Fruit fly (Drosophila melanogaster) whole organism, wandering third instar larva: ENCODE data around the gene CG10738.

Experiments
- Abd-B ChIP-seq: fragments of >200 bp; optimal IDR thresholded peaks from 2 replicates; lab custom pipeline; 2017; ENCODE audit warnings: missing biosample characterization, missing genetic modification characterization
- CG32264 ChIP-seq: fragments of 200-800 bp; sonication (Bioruptor generic); optimal IDR thresholded peaks from 2 replicates; lab custom pipeline; 2016; ENCODE audit warnings: missing biosample characterization, missing genetic modification characterization
- CG9705 ChIP-seq: fragments of 200-800 bp; sonication (Bioruptor generic); optimal IDR thresholded peaks from 2 replicates; lab custom pipeline; 2018; ENCODE audit warnings: missing biosample characterization, mild to moderate bottlenecking, missing genetic modification characterization
- CrebA ChIP-seq: fragments of 200-800 bp; sonication (Bioruptor generic); optimal IDR thresholded peaks from 2 replicates; lab custom pipeline; 2016; ENCODE audit warnings: missing biosample characterization, mild to moderate bottlenecking, missing genetic modification characterization, borderline replicate concordance
- Dfd ChIP-seq: fragments of >200 bp; optimal IDR thresholded peaks from 2 replicates; lab custom pipeline; 2017; ENCODE audit warnings: missing biosample characterization, missing genetic modification characterization
- Dif ChIP-seq: fragments of 200-275, 200-300 bp; sonication (Bioruptor generic); optimal IDR thresholded peaks from 2 replicates; lab custom pipeline; 2018; ENCODE audit warnings: missing biosample characterization, missing genetic modification characterization; ENCODE audit not compliant: partially characterized antibody
- GATAd ChIP-seq: sonication (Bioruptor generic); optimal IDR thresholded peaks from 2 replicates; lab custom pipeline; 2016; ENCODE audit warnings: missing biosample characterization, missing genetic modification characterization
- HLH106 ChIP-seq: fragments of 200-800 bp; optimal IDR thresholded peaks from 3 replicates; lab custom pipeline; 2019; ENCODE audit warnings: missing biosample characterization, mild to moderate bottlenecking, missing genetic modification characterization, moderate library complexity
- Hnf4 ChIP-seq: fragments of 200-800 bp; sonication (Bioruptor generic); optimal IDR thresholded peaks from 2 replicates; lab custom pipeline; 2016; ENCODE audit warnings: missing biosample characterization, mild to moderate bottlenecking, missing genetic modification characterization
- Hr78 ChIP-seq: fragments of >200 bp; optimal IDR thresholded peaks from 2 replicates; lab custom pipeline; 2017; ENCODE audit warnings: missing biosample characterization, missing genetic modification characterization
- Hr83 ChIP-seq: fragments of 200-300 bp; sonication (Bioruptor generic); optimal IDR thresholded peaks from 2 replicates; lab custom pipeline; 2016; ENCODE audit warnings: missing biosample characterization, mild to moderate bottlenecking, missing genetic modification characterization, moderate library complexity; ENCODE audit not compliant: poor library complexity, severe bottlenecking
- Jra ChIP-seq: sonication (Bioruptor generic); optimal IDR thresholded peaks from 2 replicates; lab custom pipeline; 2016; ENCODE audit warnings: missing biosample characterization, missing genetic modification characterization
- Mio ChIP-seq: sonication (Bioruptor generic); optimal IDR thresholded peaks from 2 replicates; lab custom pipeline; 2016; ENCODE audit warnings: missing biosample characterization, missing genetic modification characterization
- Myc ChIP-seq: fragments of >200 bp; optimal IDR thresholded peaks from 2 replicates; lab custom pipeline; 2017
- N ChIP-seq: fragments of >200 bp; optimal IDR thresholded peaks from 2 replicates; lab custom pipeline; 2018; ENCODE audit warnings: missing biosample characterization, missing external identifiers, missing genetic modification characterization
- OdsH ChIP-seq: fragments of 200-800 bp; sonication (Bioruptor generic); optimal IDR thresholded peaks from 2 replicates; lab custom pipeline; 2016; ENCODE audit warnings: missing biosample characterization, mild to moderate bottlenecking, missing genetic modification characterization
- Rel ChIP-seq, 2 experiments: fragments of 200-800 bp; sonication (Bioruptor generic) in 1 of 2; optimal IDR thresholded peaks; 2 replicates in 1 of 2; 3 replicates in 1 of 2; lab custom pipeline; 2016 to 2019; ENCODE audit warnings: mild to moderate bottlenecking in 2 of 2, missing biosample characterization in 2 of 2, missing genetic modification characterization in 2 of 2, moderate library complexity in 1 of 2
- Sp1 ChIP-seq: fragments of 200-800 bp; sonication (Bioruptor generic); optimal IDR thresholded peaks from 3 replicates; lab custom pipeline; 2019; ENCODE audit warnings: missing biosample characterization, mild to moderate bottlenecking, missing genetic modification characterization, moderate library complexity
- Vsx2 ChIP-seq: fragments of 200-300, 225-300 bp; sonication (Bioruptor generic); optimal IDR thresholded peaks from 2 replicates; lab custom pipeline; 2018; ENCODE audit warnings: missing biosample characterization, missing genetic modification characterization; ENCODE audit not compliant: partially characterized antibody
- br ChIP-seq: fragments of 200-800 bp; sonication (Bioruptor generic); optimal IDR thresholded peaks from 2 replicates; lab custom pipeline; 2016; ENCODE audit warnings: missing biosample characterization, missing genetic modification characterization
- brk ChIP-seq: fragments of 200-800 bp; sonication (Bioruptor generic); optimal IDR thresholded peaks from 2 replicates; lab custom pipeline; 2016; ENCODE audit warnings: missing biosample characterization, mild to moderate bottlenecking, missing genetic modification characterization
- dl ChIP-seq, 2 experiments: fragments of 175-275, 200-275 bp in 1 of 2; fragments of 200-275 bp in 1 of 2; sonication (Bioruptor generic); optimal IDR thresholded peaks; lab custom pipeline; 2018; ENCODE audit warnings: mild to moderate bottlenecking in 2 of 2, missing biosample characterization in 2 of 2, missing genetic modification characterization in 2 of 2, moderate library complexity in 2 of 2; ENCODE audit not compliant: partially characterized antibody in 2 of 2, insufficient read depth in 1 of 2
- dmrt93B ChIP-seq: fragments of 200-800 bp; sonication (Bioruptor generic); optimal IDR thresholded peaks from 2 replicates; lab custom pipeline; 2018; ENCODE audit warnings: missing biosample characterization, mild to moderate bottlenecking, missing genetic modification characterization
- dsf ChIP-seq: sonication (Bioruptor generic); optimal IDR thresholded peaks from 2 replicates; lab custom pipeline; 2016; ENCODE audit warnings: missing biosample characterization, missing genetic modification characterization, borderline replicate concordance
- ey ChIP-seq: fragments of 200-800 bp; sonication (Bioruptor generic); optimal IDR thresholded peaks from 2 replicates; lab custom pipeline; 2016; ENCODE audit warnings: missing biosample characterization, missing genetic modification characterization
- foxo ChIP-seq, 2 experiments: fragments of 200-800 bp; sonication (Bioruptor generic); optimal IDR thresholded peaks; 2 replicates in 1 of 2; 3 replicates in 1 of 2; lab custom pipeline; 2016 to 2017; ENCODE audit warnings: missing biosample characterization in 2 of 2, missing genetic modification characterization in 2 of 2
- fru ChIP-seq: fragments of 200-800 bp; sonication (Bioruptor generic); optimal IDR thresholded peaks from 3 replicates; lab custom pipeline; 2016; ENCODE audit warnings: missing biosample characterization, mild to moderate bottlenecking, missing genetic modification characterization
- h ChIP-seq: fragments of 200-800 bp; sonication (Bioruptor generic); optimal IDR thresholded peaks from 3 replicates; lab custom pipeline; 2016; ENCODE audit warnings: missing biosample characterization, mild to moderate bottlenecking, missing genetic modification characterization
- jim ChIP-seq: fragments of 175-275, 200-325 bp; sonication (Bioruptor generic); optimal IDR thresholded peaks from 2 replicates; lab custom pipeline; 2016; ENCODE audit warnings: missing biosample characterization, mild to moderate bottlenecking, missing genetic modification characterization
- lola ChIP-seq: fragments of >200 bp; optimal IDR thresholded peaks from 2 replicates; lab custom pipeline; 2017; ENCODE audit warnings: missing biosample characterization, missing genetic modification characterization
- pan ChIP-seq: fragments of >200 bp; optimal IDR thresholded peaks from 2 replicates; lab custom pipeline; 2017
- psq ChIP-seq: fragments of 200-800 bp; sonication (Bioruptor generic); optimal IDR thresholded peaks from 3 replicates; lab custom pipeline; 2017; ENCODE audit warnings: missing biosample characterization, mild to moderate bottlenecking, missing genetic modification characterization, moderate library complexity
- rgr ChIP-seq: fragments of 200-800 bp; sonication (Bioruptor generic); optimal IDR thresholded peaks from 3 replicates; lab custom pipeline; 2016; ENCODE audit warnings: missing biosample characterization, mild to moderate bottlenecking, missing genetic modification characterization
- sage ChIP-seq: fragments of 200-800 bp; sonication (Bioruptor generic); optimal IDR thresholded peaks from 2 replicates; lab custom pipeline; 2016; ENCODE audit warnings: missing biosample characterization, mild to moderate bottlenecking, missing genetic modification characterization
- sv ChIP-seq: fragments of 200-800 bp; sonication (Bioruptor generic); optimal IDR thresholded peaks from 3 replicates; lab custom pipeline; 2016; ENCODE audit warnings: missing biosample characterization, missing genetic modification characterization
- tai ChIP-seq: sonication (Bioruptor generic); optimal IDR thresholded peaks from 2 replicates; lab custom pipeline; 2016; ENCODE audit warnings: missing biosample characterization, missing genetic modification characterization
- usp ChIP-seq: fragments of >200 bp; optimal IDR thresholded peaks from 2 replicates; lab custom pipeline; 2017; ENCODE audit warnings: missing biosample characterization, missing genetic modification characterization
- woc ChIP-seq: sonication (Bioruptor generic); optimal IDR thresholded peaks from 2 replicates; lab custom pipeline; 2016; ENCODE audit warnings: missing biosample characterization, mild to moderate bottlenecking, missing genetic modification characterization

CG10738 gene

DNA sequence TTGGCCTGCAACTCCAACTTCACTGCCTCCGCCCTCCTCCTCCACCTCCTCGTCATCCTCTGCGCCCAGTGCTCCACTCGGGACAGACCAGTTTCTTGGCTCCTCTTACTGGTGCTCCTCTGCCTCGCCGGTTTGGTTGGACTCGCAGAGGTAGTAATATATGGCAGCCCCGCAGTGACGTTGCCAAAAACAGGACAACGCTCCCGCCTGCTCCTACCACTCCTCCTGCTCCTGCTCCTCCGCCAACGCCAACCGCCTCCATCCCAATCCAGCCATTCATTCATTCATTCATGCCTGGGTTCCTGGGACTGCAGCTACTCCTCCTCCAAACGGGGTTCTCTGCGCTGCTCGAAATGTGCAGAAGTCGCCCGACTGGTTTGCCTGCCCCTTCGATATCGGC, 49.0 kb downstream of the CG10738 start:
- TF ChIP-seq CG9705 (GFP tag; lab: Kevin White, UChicago) (no peak), OdsH (no peak), HLH106 (tag; lab: Kevin White, UChicago) (no peak), sv (GFP tag; lab: Kevin White, UChicago) (no peak), Dif (peak; percentile 62), Hr83 (peak; percentile 51), Vsx2 (GFP tag; lab: Kevin White, UChicago) (peak; percentile 32), dl (GFP tag; optimal IDR thresholded peaks at IDR 0.05; lab: Kevin White, UChicago; ENCODE audit: insufficient read depth in 1 of 2, partially characterized antibody in 2 of 2) (no peak), Rel (GFP tag; optimal IDR thresholded peaks at IDR 0.05; lab: Kevin White, UChicago) (no peak), Rel (tag; optimal IDR thresholded peaks at IDR 0.05; lab: Kevin White, UChicago) (no peak), h (GFP tag; lab: Kevin White, UChicago) (no peak)

DNA sequence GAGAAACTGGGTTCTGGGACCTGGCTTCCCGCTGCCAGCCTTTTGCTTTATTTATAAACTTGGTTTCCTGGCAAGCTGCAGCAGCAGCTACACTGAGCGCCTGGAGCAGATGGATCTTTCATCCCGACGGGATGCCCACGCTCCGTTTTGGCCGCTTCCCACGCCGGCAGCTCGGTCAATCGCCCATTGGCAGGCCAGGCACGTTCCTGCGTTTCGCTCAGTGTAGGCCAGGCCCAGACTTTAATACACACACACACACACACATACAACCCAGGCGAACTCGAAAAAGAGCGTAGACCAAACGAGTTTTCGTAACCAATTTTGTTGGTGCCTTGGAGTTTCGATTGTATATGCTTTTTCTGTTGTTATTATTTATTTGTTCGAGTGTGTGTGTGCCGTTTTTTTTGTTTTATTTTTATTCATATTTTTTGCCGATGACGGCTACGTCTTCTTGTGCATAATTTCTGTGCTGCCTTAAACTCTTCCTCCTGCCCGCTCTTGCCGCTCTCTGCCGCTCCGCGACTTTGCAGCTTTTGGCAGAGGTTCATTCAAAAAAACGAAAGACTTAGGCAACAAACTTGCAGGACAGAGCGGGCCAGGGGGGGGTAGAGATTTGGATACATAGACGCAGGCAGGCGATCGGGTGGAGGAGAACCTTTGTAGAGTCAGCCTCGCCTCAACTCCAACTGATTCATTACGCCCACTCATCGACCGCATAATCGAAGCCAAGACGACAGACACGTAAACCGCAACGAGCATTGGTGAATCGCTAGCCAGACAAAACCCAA, 49.6 kb downstream of the CG10738 start:
- TF ChIP-seq br (peak; percentile 91), Jra (GFP tag; lab: Kevin White, UChicago) (no peak), usp (GFP tag; lab: Kevin White, UChicago) (no peak), Rel (GFP tag; optimal IDR thresholded peaks at IDR 0.05; lab: Kevin White, UChicago) (peak; percentile 39), Rel (tag; optimal IDR thresholded peaks at IDR 0.05; lab: Kevin White, UChicago) (peak; percentile 67), Hnf4 (GFP tag; lab: Kevin White, UChicago) (no peak), pan (lab: Kevin White, UChicago) (no peak), CrebA (no peak), GATAd (GFP tag; lab: Kevin White, UChicago) (no peak), sv (GFP tag; lab: Kevin White, UChicago) (no peak), Mio (GFP tag; lab: Kevin White, UChicago) (no peak), brk (no peak), tai (GFP tag; lab: Kevin White, UChicago) (no peak), sage (no peak), Myc (lab: Kevin White, UChicago) (no peak), N (GFP tag; lab: Kevin White, UChicago) (no peak), jim (GFP tag; lab: Kevin White, UChicago) (no peak), rgr (peak; percentile 82), Abd-B (no peak), dsf (GFP tag; lab: Kevin White, UChicago) (no peak), HLH106 (tag; lab: Kevin White, UChicago) (peak; percentile 89), dl (GFP tag; optimal IDR thresholded peaks at IDR 0.05; lab: Kevin White, UChicago; ENCODE audit: insufficient read depth in 1 of 2, partially characterized antibody in 2 of 2) (no peak), CG32264 (GFP tag; lab: Kevin White, UChicago) (peak; percentile 43), Hr83 (no peak), Sp1 (GFP tag; lab: Kevin White, UChicago) (peak; percentile 86), lola (GFP tag; lab: Kevin White, UChicago) (no peak), h (GFP tag; lab: Kevin White, UChicago) (peak; percentile 87), psq (GFP tag; lab: Kevin White, UChicago) (peak; percentile 72), dmrt93B (peak; percentile 63), ey (GFP tag; lab: Kevin White, UChicago) (peak; percentile 90), Vsx2 (GFP tag; lab: Kevin White, UChicago) (peak; percentile 28), foxo (GFP tag; optimal IDR thresholded peaks at IDR 0.05; lab: Kevin White, UChicago) (peak in 1 of 2 experiments; percentile 91), CG9705 (GFP tag; lab: Kevin White, UChicago) (peak; percentile 83), Hr78 (GFP tag; lab: Kevin White, UChicago) (no peak), woc (GFP tag; lab: Kevin White, UChicago) (peak; percentile 88), OdsH (peak; percentile 86), Dfd (GFP tag; lab: Kevin White, UChicago) (peak; percentile 42), Dif (no peak), fru (GFP tag; lab: Kevin White, UChicago) (peak; percentile 90)
